Worm (Caenorhabditis elegans) whole organism, L1 larva: ENCODE data around the gene M02E1.1.

Experiments used
- aha-1 ChIP-seq: fragments of 150-350 bp; optimal IDR thresholded peaks from 2 replicates; lab custom pipeline; 2014; ENCODE audit warnings: missing biosample characterization, missing genetic modification characterization
- elt-2 ChIP-seq: sonication (generic microtip); optimal IDR thresholded peaks from 2 replicates; lab custom pipeline; 2016; ENCODE audit warnings: missing genetic modification characterization, mild to moderate bottlenecking, inconsistent platforms, missing compliant biosample characterization, missing genetic modification reagents
- fos-1 ChIP-seq: fragments of 150-350 bp; optimal IDR thresholded peaks from 2 replicates; lab custom pipeline; 2014; ENCODE audit warnings: missing biosample characterization, missing genetic modification characterization
- lin-13 ChIP-seq: fragments of 150-350 bp; optimal IDR thresholded peaks from 2 replicates; lab custom pipeline; 2014; ENCODE audit warnings: missing biosample characterization, missing genetic modification reagents, missing genetic modification characterization
- mef-2 ChIP-seq: fragments of 150-350 bp; optimal IDR thresholded peaks from 2 replicates; lab custom pipeline; 2014; ENCODE audit warnings: missing biosample characterization, missing genetic modification characterization
- nhr-237 ChIP-seq: fragments of 150-350 bp; optimal IDR thresholded peaks from 2 replicates; lab custom pipeline; 2014; ENCODE audit warnings: missing biosample characterization, missing genetic modification characterization
- pqm-1 ChIP-seq: sonication (generic microtip); optimal IDR thresholded peaks from 3 replicates; lab custom pipeline; 2017; ENCODE audit warnings: missing biosample characterization, missing genetic modification characterization
- sup-37 ChIP-seq: fragments of 200-800 bp; sonication (Bioruptor generic); optimal IDR thresholded peaks from 2 replicates; lab custom pipeline; 2018; ENCODE audit warnings: mild to moderate bottlenecking, missing genetic modification characterization, missing compliant biosample characterization
- tlp-1 ChIP-seq: fragments of 150-350 bp; optimal IDR thresholded peaks from 2 replicates; lab custom pipeline; 2014; ENCODE audit warnings: missing biosample characterization, missing genetic modification characterization
- unc-62 ChIP-seq: fragments of 150-350 bp; optimal IDR thresholded peaks from 2 replicates; lab custom pipeline; 2014; ENCODE audit warnings: missing biosample characterization, missing genetic modification reagents, missing genetic modification characterization
- unc-98 ChIP-seq: fragments of 200-800 bp; sonication (Bioruptor generic); IDR thresholded peaks from 2 replicates; pipeline ENCODE4 v1.3.6; 2022; ENCODE audit warnings: missing genetic modification characterization, missing compliant biosample characterization
- vab-15 ChIP-seq: sonication (generic microtip); optimal IDR thresholded peaks from 2 replicates; lab custom pipeline; 2017; ENCODE audit warnings: missing genotype, mild to moderate bottlenecking, missing genetic modification characterization, missing compliant biosample characterization

DNA sequence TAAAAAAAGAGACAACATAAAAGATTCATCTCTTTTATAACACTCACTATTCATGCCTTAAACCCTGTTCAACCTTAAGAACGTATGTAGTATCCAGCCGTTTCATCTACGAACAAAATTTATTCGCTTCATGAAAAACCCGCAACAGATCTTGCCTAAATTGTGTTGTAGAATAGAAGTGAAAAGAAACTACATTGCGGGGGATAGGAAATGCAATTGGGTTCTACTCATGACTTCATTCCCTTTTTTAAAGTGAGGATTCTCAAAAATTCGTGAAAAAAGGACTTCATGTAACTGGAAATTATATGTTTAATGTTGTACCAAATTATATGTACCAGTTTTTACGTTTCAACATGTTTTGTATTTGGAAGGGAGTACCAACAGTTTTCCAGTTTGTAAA, 16.8 kb upstream of the M02E1.1 start:
- TF ChIP-seq nhr-237 (tag; lab: Kevin White, UChicago) (no peak), unc-62 (GFP tag; lab: Kevin White, UChicago) (no peak), elt-2 (tag; lab: Kevin White, UChicago) (no peak), lin-13 (GFP tag; lab: Kevin White, UChicago) (no peak), aha-1 (tag; lab: Kevin White, UChicago) (no peak), mef-2 (tag; lab: Kevin White, UChicago) (no peak), fos-1 (tag; lab: Kevin White, UChicago) (no peak), pqm-1 (no peak), sup-37 (no peak), unc-98 (GFP tag; lab: Robert Waterston, UW) (no peak), vab-15 (tag; lab: Kevin White, UChicago) (no peak), tlp-1 (tag; lab: Kevin White, UChicago) (no peak)
